Fruit fly (Drosophila melanogaster): ENCODE data around the gene bbg.

bbg gene

DNA sequence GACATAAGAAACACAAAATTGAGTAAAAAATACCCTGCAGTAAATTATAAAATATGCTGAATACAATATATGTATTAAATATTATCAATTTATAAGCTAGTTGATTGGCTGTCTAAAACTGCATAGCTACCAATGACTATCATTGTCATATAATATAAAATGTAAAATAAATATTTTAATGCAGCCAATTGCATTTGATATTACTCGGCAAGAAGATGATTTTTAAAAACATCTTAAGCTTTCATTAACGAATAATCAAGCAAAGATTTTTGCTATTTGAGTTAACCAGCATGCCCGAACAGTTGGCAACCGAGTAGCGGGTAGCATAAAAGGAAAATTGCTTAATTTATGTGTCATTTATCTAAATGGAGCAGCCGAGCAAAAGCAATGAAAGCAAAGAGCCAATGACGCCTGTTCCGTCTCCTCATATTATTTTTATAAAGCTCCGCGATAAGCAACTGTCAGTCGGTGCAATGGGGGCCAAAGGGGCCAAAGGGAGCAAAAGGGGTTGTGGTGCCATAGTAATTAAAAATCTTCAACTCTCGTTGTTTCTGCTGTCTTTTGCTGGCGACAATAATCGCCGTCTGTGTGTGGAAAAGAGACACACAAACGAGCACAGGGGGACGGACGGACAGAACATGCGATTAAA is 172.8 kb downstream of the bbg start:
- TF ChIP-seq CG34367 (tag; optimal IDR thresholded peaks at IDR 0.05), result peak; percentile 51
- TF ChIP-seq EcR (GFP tag; optimal IDR thresholded peaks at IDR 0.05), result peak; percentile 26
- TF ChIP-seq Pif1B (GFP tag; optimal IDR thresholded peaks at IDR 0.05), result peak; percentile 37
- peak; percentile 45 for TF ChIP-seq D1 (tag; optimal IDR thresholded peaks at IDR 0.05)
- no peak for TF ChIP-seq CG13204 (GFP tag; optimal IDR thresholded peaks at IDR 0.05)
- no peak; the same call in 1 of the 2 replicates for TF ChIP-seq CG32121 (GFP tag; IDR thresholded peaks at IDR 0.05)
- TF ChIP-seq CG4496 (GFP tag; IDR thresholded peaks at IDR 0.05), result peak; percentile 60; the same call in 2 of the 3 replicates
- no peak for TF ChIP-seq rn (GFP tag; IDR thresholded peaks at IDR 0.05)
- peak; percentile 61 for TF ChIP-seq Pif1A (GFP tag; optimal IDR thresholded peaks at IDR 0.05)
- peak; percentile 51 for TF ChIP-seq CG8301 (tag; optimal IDR thresholded peaks at IDR 0.05)
- peak; percentile 45 for TF ChIP-seq Snoo (tag; optimal IDR thresholded peaks at IDR 0.05)
- TF ChIP-seq CG15710 (tag; optimal IDR thresholded peaks at IDR 0.05), result peak; percentile 75
- TF ChIP-seq CG17806 (tag; optimal IDR thresholded peaks at IDR 0.05), result peak; percentile 65
- TF ChIP-seq Ets98B (GFP tag; IDR thresholded peaks at IDR 0.05), result 0 out of 2 replicates have a peak, but pooled peaks have one; percentile 16
- TF ChIP-seq CG12605 (GFP tag; IDR thresholded peaks at IDR 0.05), result 0 out of 2 replicates have a peak, but pooled peaks have one; percentile 13
- peak; percentile 56 for TF ChIP-seq CG14655 (GFP tag; optimal IDR thresholded peaks at IDR 0.05)
- peak; percentile 54; the same call in 2 of the 3 replicates for TF ChIP-seq fd96Ca (GFP tag; IDR thresholded peaks at IDR 0.05)
- TF ChIP-seq gl (tag; optimal IDR thresholded peaks at IDR 0.05), result no peak
- peak; percentile 72 for TF ChIP-seq CG9948 (tag; optimal IDR thresholded peaks at IDR 0.05)
- TF ChIP-seq CG8159 (tag; optimal IDR thresholded peaks at IDR 0.05), result peak; percentile 77
- TF ChIP-seq CG10348 (GFP tag; IDR thresholded peaks at IDR 0.05), result no peak
